Worm (Caenorhabditis elegans) whole organism, L3 larva: ENCODE results near the gene F42C5.6.

Experiments used
- R02D3.7 ChIP-seq: fragments of 150-350 bp; optimal IDR thresholded peaks from 2 replicates; lab custom pipeline; 2014; ENCODE audit warnings: missing biosample characterization, missing genetic modification characterization
- aly-2 ChIP-seq: fragments of 150-350 bp; optimal IDR thresholded peaks from 2 replicates; lab custom pipeline; 2014; ENCODE audit warnings: missing biosample characterization, missing genetic modification characterization
- ama-1 ChIP-seq: fragments of 150-350 bp; optimal IDR thresholded peaks from 2 replicates; lab custom pipeline; 2018
- ceh-16 ChIP-seq: sonication (generic microtip); optimal IDR thresholded peaks from 2 replicates; lab custom pipeline; 2017; ENCODE audit warnings: missing biosample characterization, missing genetic modification characterization
- ceh-28 ChIP-seq: fragments of 150-350 bp; optimal IDR thresholded peaks from 2 replicates; lab custom pipeline; 2014; ENCODE audit warnings: missing biosample characterization, missing genetic modification reagents, missing genetic modification characterization
- ceh-82 ChIP-seq: fragments of 150-350 bp; optimal IDR thresholded peaks from 2 replicates; lab custom pipeline; 2014; ENCODE audit warnings: missing biosample characterization, missing genetic modification characterization
- ceh-9 ChIP-seq: sonication (generic microtip); optimal IDR thresholded peaks from 2 replicates; lab custom pipeline; 2018; ENCODE audit warnings: missing biosample characterization, missing genetic modification characterization
- daf-12 ChIP-seq: fragments of 150-350 bp; optimal IDR thresholded peaks from 2 replicates; lab custom pipeline; 2014; ENCODE audit warnings: missing biosample characterization, missing genetic modification reagents, missing genetic modification characterization
- egl-27 ChIP-seq: sonication (generic microtip); optimal IDR thresholded peaks from 4 replicates; lab custom pipeline; 2017; ENCODE audit warnings: missing biosample characterization, missing genetic modification reagents, missing genetic modification characterization
- egl-5 ChIP-seq: fragments of 150-350 bp; optimal IDR thresholded peaks from 2 replicates; lab custom pipeline; 2017; ENCODE audit warnings: missing biosample characterization, missing genetic modification reagents, missing genetic modification characterization, inconsistent platforms
- elt-2 ChIP-seq: sonication (generic microtip); optimal IDR thresholded peaks from 2 replicates; lab custom pipeline; 2016; ENCODE audit warnings: missing genetic modification reagents, mild to moderate bottlenecking, missing genetic modification characterization, missing compliant biosample characterization
- elt-3 ChIP-seq, 3 experiments: fragments of 150-350 bp in 1 of 3; sonication (generic microtip) in 2 of 3; optimal IDR thresholded peaks; 2 replicates in 2 of 3; 4 replicates in 1 of 3; lab custom pipeline; 2014 to 2017; ENCODE audit warnings: missing biosample characterization in 3 of 3, missing genetic modification characterization in 3 of 3
- eor-1 ChIP-seq, 2 experiments: fragments of 150-350 bp; optimal IDR thresholded peaks; 2 replicates each; lab custom pipeline; 2014 to 2018; ENCODE audit warnings: missing biosample characterization in 2 of 2, missing genetic modification characterization in 2 of 2
- fkh-10 ChIP-seq: sonication (generic microtip); optimal IDR thresholded peaks from 2 replicates; lab custom pipeline; 2017; ENCODE audit warnings: missing biosample characterization, missing genetic modification reagents, missing genetic modification characterization
- fos-1 ChIP-seq: fragments of 150-350 bp; optimal IDR thresholded peaks from 2 replicates; lab custom pipeline; 2014; ENCODE audit warnings: missing biosample characterization, missing genetic modification characterization
- hmg-11 ChIP-seq: sonication (generic microtip); optimal IDR thresholded peaks from 2 replicates; lab custom pipeline; 2016; ENCODE audit warnings: missing genetic modification characterization, missing compliant biosample characterization
- lin-15B ChIP-seq: fragments of 150-350 bp; optimal IDR thresholded peaks from 2 replicates; lab custom pipeline; 2014; ENCODE audit warnings: missing biosample characterization, missing genetic modification characterization
- lin-39 ChIP-seq: fragments of 150-350 bp; optimal IDR thresholded peaks from 2 replicates; lab custom pipeline; 2018; ENCODE audit warnings: missing biosample characterization, missing genetic modification reagents, missing genetic modification characterization
- lsy-12 ChIP-seq: sonication (generic microtip); optimal IDR thresholded peaks from 2 replicates; lab custom pipeline; 2016; ENCODE audit warnings: mild to moderate bottlenecking, missing genetic modification characterization, missing compliant biosample characterization
- mdl-1 ChIP-seq: fragments of 150-350 bp; optimal IDR thresholded peaks from 2 replicates; lab custom pipeline; 2014; ENCODE audit warnings: missing biosample characterization, missing genetic modification characterization
- nfya-1 ChIP-seq: sonication (generic microtip); optimal IDR thresholded peaks from 2 replicates; lab custom pipeline; 2017; ENCODE audit warnings: missing genetic modification characterization, mild to moderate bottlenecking, missing compliant biosample characterization, antibody characterized with exemption, moderate library complexity; ENCODE audit not compliant: insufficient read depth
- nhr-11 ChIP-seq: fragments of 150-350 bp; optimal IDR thresholded peaks from 2 replicates; lab custom pipeline; 2014; ENCODE audit warnings: missing biosample characterization, missing genetic modification characterization
- nhr-12 ChIP-seq: fragments of 150-350 bp; optimal IDR thresholded peaks from 2 replicates; lab custom pipeline; 2014; ENCODE audit warnings: missing biosample characterization, missing genetic modification characterization
- nhr-25 ChIP-seq: sonication (generic microtip); optimal IDR thresholded peaks from 2 replicates; lab custom pipeline; 2017; ENCODE audit warnings: missing biosample characterization, missing genetic modification characterization
- nhr-28 ChIP-seq: fragments of 150-350 bp; optimal IDR thresholded peaks from 2 replicates; lab custom pipeline; 2014; ENCODE audit warnings: missing biosample characterization, missing genetic modification characterization
- nhr-43 ChIP-seq: sonication (generic microtip); optimal IDR thresholded peaks from 2 replicates; lab custom pipeline; 2016; ENCODE audit warnings: mild to moderate bottlenecking, missing genetic modification characterization, missing compliant biosample characterization; ENCODE audit not compliant: poor library complexity, severe bottlenecking
- nhr-67 ChIP-seq: fragments of 150-350 bp; optimal IDR thresholded peaks from 2 replicates; lab custom pipeline; 2014; ENCODE audit warnings: missing biosample characterization, missing genetic modification characterization
- nhr-77 ChIP-seq: fragments of 150-350 bp; optimal IDR thresholded peaks from 2 replicates; lab custom pipeline; 2014; ENCODE audit warnings: missing biosample characterization, missing genetic modification characterization
- pha-4 ChIP-seq: fragments of 150-350 bp; optimal IDR thresholded peaks from 2 replicates; lab custom pipeline; 2014; ENCODE audit warnings: missing biosample characterization, missing genetic modification reagents, missing genetic modification characterization
- sea-2 ChIP-seq: fragments of 150-350 bp; sonication (generic microtip); optimal IDR thresholded peaks from 4 replicates; lab custom pipeline; 2014; ENCODE audit warnings: missing biosample characterization, missing genetic modification reagents, missing genetic modification characterization
- skn-1 ChIP-seq: fragments of 150-350 bp; optimal IDR thresholded peaks from 2 replicates; lab custom pipeline; 2014; ENCODE audit warnings: missing biosample characterization, missing genetic modification characterization
- snpc-4 ChIP-seq: fragments of 150-350 bp; optimal IDR thresholded peaks from 2 replicates; lab custom pipeline; 2014; ENCODE audit warnings: missing biosample characterization, missing genetic modification characterization
- tbx-2 ChIP-seq: sonication (generic microtip); optimal IDR thresholded peaks from 2 replicates; lab custom pipeline; 2016; ENCODE audit warnings: mild to moderate bottlenecking, missing genetic modification characterization, missing compliant biosample characterization
- unc-39 ChIP-seq: sonication (generic microtip); optimal IDR thresholded peaks from 4 replicates; lab custom pipeline; 2017; ENCODE audit warnings: missing biosample characterization, missing genetic modification characterization
- unc-62 ChIP-seq: fragments of 150-350 bp; sonication (generic microtip); optimal IDR thresholded peaks from 4 replicates; lab custom pipeline; 2014; ENCODE audit warnings: missing biosample characterization, missing genetic modification reagents, missing genetic modification characterization
- zag-1 ChIP-seq: fragments of 150-350 bp; optimal IDR thresholded peaks from 2 replicates; lab custom pipeline; 2014; ENCODE audit warnings: missing biosample characterization, missing genetic modification characterization
- ztf-11 ChIP-seq: fragments of 150-350 bp; optimal IDR thresholded peaks from 2 replicates; lab custom pipeline; 2014; ENCODE audit warnings: missing biosample characterization, missing genetic modification characterization

The F42C5.6 gene

ce11 chrIV:7308974-7309373 lies at the start of gene F42C5.6:
Gene F42C5.6 (minus strand): TSS chrIV:7309074.
- TF ChIP-seq R02D3.7 (tag; lab: Kevin White, UChicago) (no peak), lsy-12 (tag; lab: Kevin White, UChicago) (no peak), nhr-67 (no peak), ceh-82 (no peak), tbx-2 (tag; lab: Kevin White, UChicago) (no peak), lin-39 (no peak), hmg-11 (tag; lab: Kevin White, UChicago) (no peak), ceh-16 (tag; lab: Kevin White, UChicago) (no peak), ama-1 (lab: Kevin White, UChicago) (no peak), elt-2 (no peak), snpc-4 (tag; lab: Kevin White, UChicago) (no peak), sea-2 (GFP tag; lab: Kevin White, UChicago) (no peak), nhr-28 (tag; lab: Kevin White, UChicago) (no peak), daf-12 (tag; lab: Kevin White, UChicago) (no peak), zag-1 (no peak), nhr-77 (tag; lab: Kevin White, UChicago) (no peak), pha-4 (tag; lab: Kevin White, UChicago) (no peak)

ce11 chrIV:7346751-7347150 lies 37.9 kb upstream of the F42C5.6 start, which contains the start of gene daf-42:
Gene daf-42 (minus strand): TSS chrIV:7346851.
- no peak for TF ChIP-seq nhr-67
- TF ChIP-seq nhr-25 (tag; lab: Kevin White, UChicago) = no peak
- TF ChIP-seq egl-5 = no peak
- TF ChIP-seq pha-4 (tag; lab: Kevin White, UChicago) = no peak
- TF ChIP-seq unc-39 = no peak
- TF ChIP-seq unc-62 (GFP tag; lab: Kevin White, UChicago) = no peak
- no peak for TF ChIP-seq ama-1 (lab: Kevin White, UChicago)
- no peak for TF ChIP-seq ceh-28 (tag; lab: Kevin White, UChicago)
- TF ChIP-seq mdl-1 (tag; lab: Kevin White, UChicago) = no peak
- no peak for TF ChIP-seq nfya-1 (tag; lab: Kevin White, UChicago)
- no peak for TF ChIP-seq fkh-10 (GFP tag; lab: Kevin White, UChicago)
- no peak for TF ChIP-seq ceh-9 (tag; lab: Kevin White, UChicago)
- TF ChIP-seq ceh-82 = no peak
- TF ChIP-seq R02D3.7 (tag; lab: Kevin White, UChicago) = no peak
- no peak for TF ChIP-seq skn-1 (tag; lab: Kevin White, UChicago)

- TF ChIP-seq fos-1 (tag; lab: Kevin White, UChicago) (no peak), lsy-12 (tag; lab: Kevin White, UChicago) (no peak), eor-1 (tag; optimal IDR thresholded peaks at IDR 0.05; lab: Kevin White, UChicago) (no peak), elt-2 (peak; percentile 25), nhr-43 (tag; lab: Kevin White, UChicago) (peak; percentile 31)
Measured at ce11 chrIV:7344020-7344419, 35.1 kb upstream of the F42C5.6 start.

- no peak for TF ChIP-seq lin-15B (tag; lab: Kevin White, UChicago)
- TF ChIP-seq nhr-11 (tag; lab: Kevin White, UChicago) = no peak
- TF ChIP-seq nhr-67 = no peak
- no peak for TF ChIP-seq egl-27 (tag; lab: Kevin White, UChicago)
- no peak for TF ChIP-seq aly-2 (tag; lab: Kevin White, UChicago)
- no peak for TF ChIP-seq ztf-11 (tag; lab: Kevin White, UChicago)
- no peak for TF ChIP-seq fkh-10 (GFP tag; lab: Kevin White, UChicago)
- TF ChIP-seq lsy-12 (tag; lab: Kevin White, UChicago) = no peak
- no peak for TF ChIP-seq daf-12 (tag; lab: Kevin White, UChicago)
- TF ChIP-seq R02D3.7 (tag; lab: Kevin White, UChicago) = no peak
- TF ChIP-seq ceh-9 (tag; lab: Kevin White, UChicago) = no peak
- TF ChIP-seq snpc-4 (tag; lab: Kevin White, UChicago) = no peak
- TF ChIP-seq elt-2 = no peak
- no peak for TF ChIP-seq nhr-28 (tag; lab: Kevin White, UChicago)
- no peak for TF ChIP-seq ceh-16 (tag; lab: Kevin White, UChicago)
- no peak for TF ChIP-seq elt-3 (tag; optimal IDR thresholded peaks at IDR 0.05; lab: Kevin White, UChicago)
- no peak for TF ChIP-seq nhr-12 (tag; lab: Kevin White, UChicago)
- TF ChIP-seq tbx-2 (tag; lab: Kevin White, UChicago) = no peak
- no peak for TF ChIP-seq zag-1
- TF ChIP-seq mdl-1 (tag; lab: Kevin White, UChicago) = no peak
Measured at ce11 chrIV:7342144-7342543, 33.3 kb upstream of the F42C5.6 start.
